Worm (Caenorhabditis elegans) whole organism, L1 larva: Measurements from ENCODE around the gene C03F11.4.

ENCODE experiments used
- ceh-63 ChIP-seq: fragments of 200-800 bp; sonication (Bioruptor generic); optimal IDR thresholded peaks from 2 replicates; lab custom pipeline; 2018; ENCODE audit warnings: mild to moderate bottlenecking, missing genetic modification characterization, missing compliant biosample characterization
- elt-2 ChIP-seq: sonication (generic microtip); optimal IDR thresholded peaks from 2 replicates; lab custom pipeline; 2016; ENCODE audit warnings: missing genetic modification characterization, mild to moderate bottlenecking, inconsistent platforms, missing compliant biosample characterization, missing genetic modification reagents
- isw-1 ChIP-seq: fragments of 200-800 bp; sonication (Bioruptor generic); IDR thresholded peaks from 2 replicates; pipeline ENCODE4 v1.3.6; 2022; ENCODE audit warnings: missing genetic modification characterization, missing compliant biosample characterization
- nhr-76 ChIP-seq: sonication (generic microtip); optimal IDR thresholded peaks from 2 replicates; lab custom pipeline; 2017; ENCODE audit warnings: missing biosample characterization, missing genetic modification characterization
- pqm-1 ChIP-seq: sonication (generic microtip); optimal IDR thresholded peaks from 3 replicates; lab custom pipeline; 2017; ENCODE audit warnings: missing biosample characterization, missing genetic modification characterization
- sptf-1 ChIP-seq: fragments of 150-350 bp; optimal IDR thresholded peaks from 2 replicates; lab custom pipeline; 2014; ENCODE audit warnings: missing biosample characterization, missing genetic modification characterization

ce11 chrX:5355253-5355652 lies 51.0 kb downstream of the C03F11.4 start:
- TF ChIP-seq nhr-76 (tag; lab: Kevin White, UChicago) (no peak), isw-1 (no peak), pqm-1 (tag; lab: Kevin White, UChicago) (no peak), sptf-1 (tag; lab: Kevin White, UChicago) (no peak), ceh-63 (no peak), elt-2 (no peak)
